Fruit fly (Drosophila melanogaster): ENCODE data around the gene tal-3A.

Gene tal-3A

dm6 chr3R:13815022-13815440 is 2.1 kb downstream of the tal-3A start:
- 0 out of 2 replicates have a peak, but pooled peaks have one; percentile 20 for TF ChIP-seq CG17328 (GFP tag; IDR thresholded peaks at IDR 0.05)
- TF ChIP-seq Pdp1 (GFP tag; optimal IDR thresholded peaks at IDR 0.05), result peak in 1 of 2 experiments; percentile 56
- TF ChIP-seq CG13287 (GFP tag; IDR thresholded peaks at IDR 0.05; ENCODE audit: partially characterized antibody), result peak; percentile 15; the same call in 1 of the 2 replicates
- TF ChIP-seq gce (GFP tag; IDR thresholded peaks at IDR 0.05), result peak; percentile 25; the same call in 1 of the 3 replicates
- no peak for TF ChIP-seq CG31388 (GFP tag; optimal IDR thresholded peaks at IDR 0.05)
- TF ChIP-seq CG8478 (optimal IDR thresholded peaks at IDR 0.05), result no peak
- peak; percentile 78; the same call in 2 of the 3 replicates for TF ChIP-seq z (GFP tag; IDR thresholded peaks at IDR 0.05)
- TF ChIP-seq ash1 (GFP tag; optimal IDR thresholded peaks at IDR 0.05), result no peak
- peak; percentile 57 for TF ChIP-seq ftz-f1 (GFP tag; optimal IDR thresholded peaks at IDR 0.05)
- TF ChIP-seq D19B (GFP tag; optimal IDR thresholded peaks at IDR 0.05), result no peak
- peak; percentile 21; the same call in 1 of the 3 replicates for TF ChIP-seq so (GFP tag; IDR thresholded peaks at IDR 0.05)
- TF ChIP-seq CG6765 (GFP tag; optimal IDR thresholded peaks at IDR 0.05), result no peak
- TF ChIP-seq CG15479 (GFP tag; optimal IDR thresholded peaks at IDR 0.05), result no peak
- TF ChIP-seq gro (GFP tag; optimal IDR thresholded peaks at IDR 0.05), result peak; percentile 11
- TF ChIP-seq sna (GFP tag; IDR thresholded peaks at IDR 0.05; ENCODE audit: partially characterized antibody), result peak; percentile 56
- peak; percentile 41; the same call in 1 of the 3 replicates for TF ChIP-seq C15 (GFP tag; IDR thresholded peaks at IDR 0.05)
- peak; percentile 16 for TF ChIP-seq cg (GFP tag; optimal IDR thresholded peaks at IDR 0.05)
- peak in 1 of 2 experiments; percentile 58 for TF ChIP-seq crp (GFP tag; optimal IDR thresholded peaks at IDR 0.05)
- 0 out of 3 replicates have a peak, but pooled peaks have one; percentile 36 for TF ChIP-seq Doc3 (GFP tag; IDR thresholded peaks at IDR 0.05; ENCODE audit: partially characterized antibody)
- peak; percentile 57; the same call in 1 of the 3 replicates for TF ChIP-seq mld (GFP tag; IDR thresholded peaks at IDR 0.05; ENCODE audit: partially characterized antibody)
- peak; percentile 23; the same call in 1 of the 2 replicates for TF ChIP-seq Xrp1 (GFP tag; IDR thresholded peaks at IDR 0.05)
- TF ChIP-seq Eip74EF (GFP tag; optimal IDR thresholded peaks at IDR 0.05), result peak in 1 of 2 experiments; percentile 33
- TF ChIP-seq CG32532 (GFP tag; IDR thresholded peaks at IDR 0.05), result peak; percentile 42; the same call in 1 of the 2 replicates
- peak; percentile 76 for TF ChIP-seq yki (optimal IDR thresholded peaks at IDR 0.05)
- no peak for TF ChIP-seq CG17186 (GFP tag; optimal IDR thresholded peaks at IDR 0.05)
- peak in 1 of 2 experiments; percentile 82 for TF ChIP-seq Hr78 (GFP tag; optimal IDR thresholded peaks at IDR 0.05)
- peak; percentile 56; the same call in 2 of the 3 replicates for TF ChIP-seq zen2 (GFP tag; IDR thresholded peaks at IDR 0.05; ENCODE audit: partially characterized antibody)
- TF ChIP-seq BtbVII (GFP tag; optimal IDR thresholded peaks at IDR 0.05), result no peak
- TF ChIP-seq sens (GFP tag), result peak; percentile 29
- peak; percentile 79; the same call in 2 of the 4 replicates for TF ChIP-seq chinmo (GFP tag; IDR thresholded peaks at IDR 0.05; ENCODE audit: partially characterized antibody)
- peak; percentile 91 to 94 for TF ChIP-seq Trl (optimal IDR thresholded peaks at IDR 0.05)
- no peak for TF ChIP-seq Trl (GFP tag; optimal IDR thresholded peaks at IDR 0.05)
- 0 out of 2 replicates have a peak, but pooled peaks have one; percentile 9 for TF ChIP-seq Atf6 (GFP tag; IDR thresholded peaks at IDR 0.05)
- 0 out of 3 replicates have a peak, but pooled peaks have one; percentile 29 for TF ChIP-seq zfh1 (GFP tag; IDR thresholded peaks at IDR 0.05)
- peak; percentile 9 for TF ChIP-seq Blimp-1 (GFP tag; optimal IDR thresholded peaks at IDR 0.05)
- peak; percentile 40; the same call in 2 of the 3 replicates for TF ChIP-seq CG34224 (GFP tag; IDR thresholded peaks at IDR 0.05; ENCODE audit: partially characterized antibody)
- no peak for TF ChIP-seq tup (GFP tag; optimal IDR thresholded peaks at IDR 0.05)
- no peak for TF ChIP-seq Myb (GFP tag; optimal IDR thresholded peaks at IDR 0.05)
- TF ChIP-seq Dll (GFP tag; IDR thresholded peaks at IDR 0.05; ENCODE audit: partially characterized antibody), result peak; percentile 48; the same call in 1 of the 4 replicates
- TF ChIP-seq gsb (GFP tag; IDR thresholded peaks at IDR 0.05), result no peak
- TF ChIP-seq CG34376 (GFP tag; optimal IDR thresholded peaks at IDR 0.05), result peak; percentile 2
- peak; percentile 21 for TF ChIP-seq HLHmδ (GFP tag; optimal IDR thresholded peaks at IDR 0.05)
- peak; percentile 90 for TF ChIP-seq CG3163 (GFP tag; optimal IDR thresholded peaks at IDR 0.05)

All from whole organism, embryonic.